Fruit fly (Drosophila melanogaster): ENCODE results near the gene Mhcl.
A peak's percentile ranks its signal among the peaks of the same experiment; 100 is the strongest.

Gene Mhcl

DNA sequence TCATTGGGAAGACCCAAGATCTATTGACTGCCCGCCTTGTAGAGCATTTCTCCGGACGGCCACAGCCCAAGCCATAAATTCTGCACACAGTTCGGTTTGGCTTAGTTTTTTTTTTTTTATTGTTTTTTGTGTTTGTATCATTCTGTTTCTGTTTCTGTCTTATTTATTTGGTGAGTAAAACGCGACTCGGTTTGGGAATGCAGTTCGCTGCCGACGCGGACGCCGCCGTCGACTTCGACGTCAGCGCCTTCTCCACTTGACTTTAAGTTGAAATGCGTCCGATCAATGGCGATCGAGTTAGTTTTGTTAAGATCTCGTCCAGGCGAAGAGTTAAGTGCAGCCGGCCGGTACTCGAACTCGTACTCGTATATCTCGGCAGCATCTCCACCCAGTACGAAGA is 17.3 kb upstream of the Mhcl start, which contains the start of gene Sb:
TSS of gene Sb (plus strand) at position 301 of the 400 bp plus-strand sequence.
- TF ChIP-seq Sox102F (GFP tag; optimal IDR thresholded peaks at IDR 0.05) (no peak), fkh (GFP tag; optimal IDR thresholded peaks at IDR 0.05) (no peak), Smox (GFP tag; optimal IDR thresholded peaks at IDR 0.05) (no peak), CG1621 (tag; optimal IDR thresholded peaks at IDR 0.05) (no peak), Eip93F (GFP tag; optimal IDR thresholded peaks at IDR 0.05) (no peak), CG11762 (GFP tag; optimal IDR thresholded peaks at IDR 0.05; ENCODE audit: insufficient read depth) (no peak)

DNA sequence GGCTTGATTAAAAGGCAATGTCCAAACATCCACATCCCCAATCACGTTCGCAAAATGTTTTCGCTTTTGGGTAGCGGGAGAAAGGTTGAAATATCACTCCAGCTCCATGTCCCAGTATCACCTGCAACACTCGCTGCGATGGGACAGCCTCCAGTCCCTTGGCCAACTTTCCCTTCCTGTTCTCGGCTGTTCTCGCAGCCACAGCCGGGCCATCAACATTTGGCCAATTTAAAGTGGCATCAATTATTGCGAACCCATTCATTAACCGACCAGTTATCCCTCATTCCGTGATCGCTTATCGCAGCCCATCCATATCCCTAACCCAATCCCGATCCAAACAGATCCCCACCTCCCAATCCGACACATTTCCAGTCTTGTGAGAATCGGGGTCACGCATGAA is 14.6 kb upstream of the Mhcl start:
- peak; percentile 49 for TF ChIP-seq svp (GFP tag)
- TF ChIP-seq CG6854 (GFP tag; optimal IDR thresholded peaks at IDR 0.05), result peak; percentile 12
- peak; percentile 81 for TF ChIP-seq Blimp-1 (GFP tag; optimal IDR thresholded peaks at IDR 0.05)
- no peak for TF ChIP-seq Sox14 (GFP tag; optimal IDR thresholded peaks at IDR 0.05)

DNA sequence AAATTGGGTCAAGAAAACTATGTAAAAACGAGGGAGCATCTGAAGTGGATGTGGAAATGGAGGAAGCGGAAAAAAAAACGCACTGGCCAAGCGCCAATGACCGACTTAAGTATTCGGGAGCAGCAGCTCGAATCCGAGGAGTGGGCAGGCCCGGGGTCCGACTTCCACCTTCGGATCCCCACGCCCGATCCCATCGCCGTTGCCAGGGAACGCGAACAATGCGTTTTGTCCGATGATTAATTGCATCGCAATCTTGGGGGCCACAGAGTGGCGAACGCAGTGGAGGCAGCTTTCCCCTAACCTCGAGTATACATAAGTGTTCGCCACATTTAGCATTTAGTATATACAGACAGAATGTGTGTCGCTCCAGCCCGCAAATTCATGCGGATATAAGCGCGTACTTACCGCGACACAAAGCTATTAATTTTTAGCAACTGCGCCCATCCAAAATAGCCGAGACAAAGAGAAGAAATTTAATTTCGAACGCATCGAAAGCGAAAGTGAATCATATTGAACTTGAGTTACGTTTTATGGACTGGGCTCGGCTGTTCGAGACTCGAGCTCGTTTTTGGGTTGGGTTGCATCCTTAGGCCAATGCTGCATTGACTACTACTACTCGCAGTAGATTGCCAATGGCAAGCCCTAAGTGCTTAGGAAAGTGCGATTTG is 7.4 kb upstream of the Mhcl start:
- TF ChIP-seq CG6808 (GFP tag; optimal IDR thresholded peaks at IDR 0.05) (no peak), Blimp-1 (GFP tag; optimal IDR thresholded peaks at IDR 0.05) (peak; percentile 75), svp (GFP tag) (peak; percentile 75), CG32006 (GFP tag; optimal IDR thresholded peaks at IDR 0.05) (no peak), eg (GFP tag; IDR thresholded peaks at IDR 0.05) (no peak), Hr38 (GFP tag; optimal IDR thresholded peaks at IDR 0.05) (no peak), Hr4 (GFP tag; optimal IDR thresholded peaks at IDR 0.05) (no peak), Eip78C (GFP tag) (peak; percentile 44)

DNA sequence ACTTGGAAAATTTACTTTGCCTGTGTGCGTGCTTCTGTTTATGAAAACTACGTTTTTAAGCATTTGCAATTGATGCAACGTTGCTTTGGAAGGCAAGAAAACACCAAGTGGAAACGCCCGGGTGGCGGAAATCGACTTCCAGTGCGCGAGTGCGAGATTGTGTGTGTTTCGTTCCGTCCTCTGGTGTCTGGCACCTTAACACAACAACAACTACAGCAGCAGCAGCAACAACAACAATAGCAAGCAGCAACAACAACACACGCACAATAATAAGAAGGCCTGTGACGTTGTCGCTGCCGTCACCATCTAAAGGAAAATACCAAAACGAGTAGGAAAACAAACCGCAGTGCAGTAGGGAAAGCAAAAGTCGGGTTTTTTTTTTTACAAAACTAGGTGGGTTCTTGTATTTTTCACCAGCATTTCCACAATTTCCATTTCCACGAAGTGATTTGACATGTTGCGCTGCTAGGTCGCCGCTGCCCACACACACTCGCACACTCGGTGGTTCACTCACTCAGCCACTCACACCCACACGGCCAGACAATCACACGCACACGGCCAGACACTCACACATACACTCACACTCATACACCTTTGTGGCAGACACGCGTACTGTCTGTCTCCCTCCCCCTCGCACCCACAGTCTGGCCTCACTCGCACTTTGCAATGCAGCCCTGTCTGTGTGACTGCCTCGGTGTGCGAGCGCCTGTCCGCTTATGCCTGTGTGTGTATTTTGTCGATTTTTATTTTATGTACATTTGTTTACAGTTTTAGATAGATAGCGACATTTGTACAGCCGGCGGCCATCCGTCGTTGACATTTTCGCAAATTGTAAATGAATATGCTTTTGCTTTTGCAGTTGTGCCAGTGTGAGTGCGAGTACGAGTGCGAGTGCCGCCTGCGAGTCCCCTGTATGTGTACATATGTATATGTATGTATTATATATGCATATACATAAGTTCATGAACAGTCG is 993 bp upstream of the Mhcl start:
- TF ChIP-seq achi (GFP tag; optimal IDR thresholded peaks at IDR 0.05) (peak; percentile 47), Eip78C (GFP tag) (peak; percentile 87), salr (GFP tag; optimal IDR thresholded peaks at IDR 0.05) (no peak), svp (GFP tag) (peak; percentile 97), CG10669 (GFP tag; optimal IDR thresholded peaks at IDR 0.05) (no peak), pdm3 (GFP tag; optimal IDR thresholded peaks at IDR 0.05) (peak; percentile 25), Gug (GFP tag; IDR thresholded peaks at IDR 0.05) (0 out of 2 replicates have a peak, but pooled peaks have one; percentile 10), CG6808 (GFP tag; optimal IDR thresholded peaks at IDR 0.05) (peak; percentile 52), cyc (GFP tag; optimal IDR thresholded peaks at IDR 0.05) (peak; percentile 10), CG11902 (GFP tag; optimal IDR thresholded peaks at IDR 0.05) (no peak), CG15336 (GFP tag; IDR thresholded peaks at IDR 0.05) (peak; percentile 55; the same call in 1 of the 2 replicates), fkh (GFP tag; optimal IDR thresholded peaks at IDR 0.05) (peak; percentile 96), CG6792 (GFP tag; optimal IDR thresholded peaks at IDR 0.05) (no peak), CG32006 (GFP tag; optimal IDR thresholded peaks at IDR 0.05) (peak; percentile 46), CG10631 (GFP tag; optimal IDR thresholded peaks at IDR 0.05) (no peak), Lpt (GFP tag; optimal IDR thresholded peaks at IDR 0.05) (peak; percentile 76), CG8119 (GFP tag; IDR thresholded peaks at IDR 0.05) (no peak; the same call in 1 of the 3 replicates), ss (GFP tag; optimal IDR thresholded peaks at IDR 0.05) (peak; percentile 72 to 76), net (GFP tag; optimal IDR thresholded peaks at IDR 0.05) (peak; percentile 49), vri (GFP tag; optimal IDR thresholded peaks at IDR 0.05) (peak; percentile 82), eg (GFP tag; IDR thresholded peaks at IDR 0.05) (peak; percentile 39; the same call in 1 of the 3 replicates), Smox (GFP tag; optimal IDR thresholded peaks at IDR 0.05) (peak; percentile 33), CG8632 (GFP tag; optimal IDR thresholded peaks at IDR 0.05) (no peak), Hr4 (GFP tag; optimal IDR thresholded peaks at IDR 0.05) (peak; percentile 40), Ets21C (GFP tag; optimal IDR thresholded peaks at IDR 0.05) (no peak), Eip75B (GFP tag; optimal IDR thresholded peaks at IDR 0.05) (peak; percentile 66), Hr39 (GFP tag; optimal IDR thresholded peaks at IDR 0.05) (no peak), fd59A (GFP tag; optimal IDR thresholded peaks at IDR 0.05) (no peak), CG4318 (GFP tag; optimal IDR thresholded peaks at IDR 0.05) (no peak), spab (GFP tag; optimal IDR thresholded peaks at IDR 0.05) (no peak), Hr38 (GFP tag; optimal IDR thresholded peaks at IDR 0.05) (no peak), CG31627 (GFP tag; optimal IDR thresholded peaks at IDR 0.05) (no peak), acj6 (GFP tag; optimal IDR thresholded peaks at IDR 0.05) (no peak), CG6163 (GFP tag; IDR thresholded peaks at IDR 0.05) (peak; percentile 59; the same call in 2 of the 3 replicates)
